Fruit fly (Drosophila melanogaster): ENCODE measurements around the gene GstD3.

GstD3 gene

DNA sequence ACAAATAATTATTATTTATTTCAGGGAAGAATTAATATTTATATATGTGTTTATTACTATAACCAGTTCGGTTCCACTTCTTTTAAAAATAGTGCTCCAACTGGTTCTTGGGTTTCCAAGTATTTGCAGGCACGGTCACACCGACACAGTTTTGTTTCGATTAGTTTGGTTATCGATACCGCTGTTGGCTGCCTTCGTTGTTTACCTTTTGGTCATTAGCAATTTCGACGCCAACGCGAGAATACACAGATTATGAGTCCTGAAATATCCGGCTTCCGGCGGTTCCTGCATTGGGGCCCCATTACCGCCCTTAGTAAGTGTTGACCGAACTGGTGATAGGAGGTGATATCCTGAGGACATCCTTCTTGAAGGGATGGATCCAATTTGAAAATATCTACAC is 35.3 kb downstream of the GstD3 start, which contains the start of gene CG5196 (continued):
- peak; percentile 51 for TF ChIP-seq CG13894 (tag; optimal IDR thresholded peaks at IDR 0.05)
- TF ChIP-seq CG34376 (GFP tag; optimal IDR thresholded peaks at IDR 0.05) = peak; percentile 23
- TF ChIP-seq Myb (GFP tag; optimal IDR thresholded peaks at IDR 0.05) = peak; percentile 15
- TF ChIP-seq CG10959 (GFP tag; IDR thresholded peaks at IDR 0.05) = no peak
- peak; percentile 12 for TF ChIP-seq unpg (GFP tag; optimal IDR thresholded peaks at IDR 0.05)
- TF ChIP-seq CG10267 (tag; optimal IDR thresholded peaks at IDR 0.05) = peak; percentile 62
- TF ChIP-seq grau (tag; optimal IDR thresholded peaks at IDR 0.05) = peak; percentile 31
- TF ChIP-seq ERR (GFP tag; optimal IDR thresholded peaks at IDR 0.05) = no peak
- TF ChIP-seq CG6654 (GFP tag; optimal IDR thresholded peaks at IDR 0.05) = peak; percentile 95
- 0 out of 2 replicates have a peak, but pooled peaks have one; percentile 12 for TF ChIP-seq Xrp1 (GFP tag; IDR thresholded peaks at IDR 0.05)
- peak; percentile 31 for TF ChIP-seq nmo (GFP tag; optimal IDR thresholded peaks at IDR 0.05)
- no peak for TF ChIP-seq CG14667 (GFP tag; IDR thresholded peaks at IDR 0.05)
- TF ChIP-seq corto (GFP tag; optimal IDR thresholded peaks at IDR 0.05) = no peak
- TF ChIP-seq Dad (GFP tag; optimal IDR thresholded peaks at IDR 0.05) = no peak
- no peak for TF ChIP-seq slp2 (GFP tag; optimal IDR thresholded peaks at IDR 0.05)
- peak; percentile 29 for TF ChIP-seq Nf-YB (GFP tag; optimal IDR thresholded peaks at IDR 0.05)
- TF ChIP-seq CG2116 (GFP tag; optimal IDR thresholded peaks at IDR 0.05) = peak; percentile 73
- no peak for TF ChIP-seq CG2129 (GFP tag; IDR thresholded peaks at IDR 0.05; ENCODE audit: partially characterized antibody)
- TF ChIP-seq Rfx (GFP tag; IDR thresholded peaks at IDR 0.05) = peak; percentile 26; the same call in 1 of the 2 replicates
- peak; percentile 95 for TF ChIP-seq MBD-R2 (GFP tag; IDR thresholded peaks at IDR 0.05)
- no peak for TF ChIP-seq CG32532 (GFP tag; IDR thresholded peaks at IDR 0.05)
- TF ChIP-seq CG30020 (tag; optimal IDR thresholded peaks at IDR 0.05) = peak; percentile 61
- no peak for TF ChIP-seq GATAe (GFP tag; conservative IDR thresholded peaks at IDR 0.05)
- TF ChIP-seq B-H1 (GFP tag; IDR thresholded peaks at IDR 0.05) = no peak
- peak; percentile 20 for TF ChIP-seq gsb-n (tag; optimal IDR thresholded peaks at IDR 0.05)
- TF ChIP-seq CG6854 (GFP tag; optimal IDR thresholded peaks at IDR 0.05) = peak; percentile 36
- no peak for TF ChIP-seq crol (GFP tag; IDR thresholded peaks at IDR 0.05)
- peak; percentile 20; the same call in 1 of the 2 replicates for TF ChIP-seq sob (GFP tag; IDR thresholded peaks at IDR 0.05)
- peak; percentile 86 for TF ChIP-seq pzg (GFP tag; optimal IDR thresholded peaks at IDR 0.05)
- peak; percentile 13 for TF ChIP-seq CG10147 (GFP tag; optimal IDR thresholded peaks at IDR 0.05)
- peak in 1 of 2 experiments; percentile 53 for TF ChIP-seq insv (GFP tag; optimal IDR thresholded peaks at IDR 0.05)
- peak; percentile 23 for TF ChIP-seq CG2120 (GFP tag; optimal IDR thresholded peaks at IDR 0.05)
- TF ChIP-seq dpn (GFP tag; optimal IDR thresholded peaks at IDR 0.05) = no peak
- no peak for TF ChIP-seq prd (optimal IDR thresholded peaks at IDR 0.05)
- no peak for TF ChIP-seq prd (GFP tag; IDR thresholded peaks at IDR 0.05)
- TF ChIP-seq CG13287 (GFP tag; IDR thresholded peaks at IDR 0.05; ENCODE audit: partially characterized antibody) = peak; percentile 84
- TF ChIP-seq hkb (optimal IDR thresholded peaks at IDR 0.05) = no peak
- TF ChIP-seq hkb (GFP tag; IDR thresholded peaks at IDR 0.05) = no peak
- peak; percentile 31 for TF ChIP-seq Vsx1 (GFP tag; optimal IDR thresholded peaks at IDR 0.05)
- peak; percentile 99 for TF ChIP-seq CG15514 (GFP tag; optimal IDR thresholded peaks at IDR 0.05)
- TF ChIP-seq Sry-δ (GFP tag; optimal IDR thresholded peaks at IDR 0.05) = peak; percentile 56
- TF ChIP-seq CG3281 (GFP tag; optimal IDR thresholded peaks at IDR 0.05) = no peak
- peak; percentile 76 for TF ChIP-seq amos (GFP tag; IDR thresholded peaks at IDR 0.05; ENCODE audit: partially characterized antibody)
- peak; percentile 40 for TF ChIP-seq PHDP (tag; optimal IDR thresholded peaks at IDR 0.05)
- no peak for TF ChIP-seq twi (tag; optimal IDR thresholded peaks at IDR 0.05)
- no peak for TF ChIP-seq CG18011 (GFP tag; optimal IDR thresholded peaks at IDR 0.05)
- TF ChIP-seq Opbp (GFP tag; IDR thresholded peaks at IDR 0.05; ENCODE audit: partially characterized antibody) = peak; percentile 72
- TF ChIP-seq tio (GFP tag; optimal IDR thresholded peaks at IDR 0.05) = no peak
- TF ChIP-seq CG9215 (GFP tag; IDR thresholded peaks at IDR 0.05) = no peak
- no peak for TF ChIP-seq CG3065 (GFP tag; optimal IDR thresholded peaks at IDR 0.05)
- TF ChIP-seq Adf1 (GFP tag; IDR thresholded peaks at IDR 0.05) = peak; percentile 36; the same call in 1 of the 2 replicates
